Fruit fly (Drosophila melanogaster) whole organism, embryonic: ENCODE results near the gene CSN1b.
A peak's percentile ranks its signal among the peaks of the same experiment; 100 is the strongest.

Experiments
- Atf3 ChIP-seq: fragments of 200-800 bp; sonication (Bioruptor generic); optimal IDR thresholded peaks from 3 replicates; lab custom pipeline; 2016; ENCODE audit warnings: missing biosample characterization, missing genetic modification characterization
- B-H1 ChIP-seq: fragments of 200-800 bp; sonication (Bioruptor generic); IDR thresholded peaks from 3 replicates; pipeline ENCODE4 v1.3.6; 2022; ENCODE audit warnings: missing biosample characterization, missing genetic modification characterization
- CG11695 ChIP-seq: fragments of 200-800 bp; sonication (Bioruptor generic); IDR thresholded peaks from 3 replicates; pipeline ENCODE4 v1.3.6; 2022; ENCODE audit warnings: missing biosample characterization, missing genetic modification characterization
- CG14667 ChIP-seq: fragments of 200-800 bp; sonication (Bioruptor generic); IDR thresholded peaks from 2 replicates; pipeline ENCODE4 v1.3.6; 2022; ENCODE audit warnings: missing biosample characterization, missing genetic modification characterization
- CG15601 ChIP-seq: fragments of 200-800 bp; sonication (Bioruptor generic); optimal IDR thresholded peaks from 3 replicates; lab custom pipeline; 2019; ENCODE audit warnings: missing biosample characterization, mild to moderate bottlenecking, missing genetic modification characterization, moderate library complexity
- CG17359 ChIP-seq: fragments of 200-800 bp; sonication (Bioruptor generic); optimal IDR thresholded peaks from 3 replicates; lab custom pipeline; 2018; ENCODE audit warnings: missing biosample characterization, mild to moderate bottlenecking, missing genetic modification characterization, moderate library complexity
- CG2116 ChIP-seq: fragments of 200-800 bp; sonication (Bioruptor generic); optimal IDR thresholded peaks from 3 replicates; lab custom pipeline; 2018; ENCODE audit warnings: missing biosample characterization, mild to moderate bottlenecking, missing genetic modification characterization
- CG2199 ChIP-seq: fragments of 200-800 bp; sonication (Bioruptor generic); IDR thresholded peaks from 3 replicates; pipeline ENCODE4 v1.3.6; 2022; ENCODE audit warnings: missing biosample characterization, missing genetic modification characterization
- CG2712 ChIP-seq: fragments of 200-800 bp; optimal IDR thresholded peaks from 3 replicates; lab custom pipeline; 2019; ENCODE audit warnings: missing biosample characterization, mild to moderate bottlenecking, missing genetic modification characterization, moderate library complexity
- CG30020 ChIP-seq: fragments of 200-800 bp; optimal IDR thresholded peaks from 2 replicates; lab custom pipeline; 2019; ENCODE audit warnings: missing biosample characterization, mild to moderate bottlenecking, missing genetic modification characterization, moderate library complexity
- CG3281 ChIP-seq: fragments of 200-800 bp; sonication (Bioruptor generic); optimal IDR thresholded peaks from 3 replicates; lab custom pipeline; 2017; ENCODE audit warnings: missing biosample characterization, mild to moderate bottlenecking, missing genetic modification characterization
- CG3995 ChIP-seq: fragments of 200-800 bp; sonication (Bioruptor generic); optimal IDR thresholded peaks from 3 replicates; lab custom pipeline; 2016; ENCODE audit warnings: missing biosample characterization, missing genetic modification characterization
- CG4854 ChIP-seq: fragments of 200-800 bp; sonication (Bioruptor generic); optimal IDR thresholded peaks from 2 replicates; lab custom pipeline; 2016; ENCODE audit warnings: missing biosample characterization, missing genetic modification characterization, inconsistent platforms
- CG8359 ChIP-seq: fragments of 200-800 bp; sonication (Bioruptor generic); optimal IDR thresholded peaks from 2 replicates; lab custom pipeline; 2017; ENCODE audit warnings: missing biosample characterization, mild to moderate bottlenecking, missing genetic modification characterization, borderline replicate concordance
- CG9932 ChIP-seq: fragments of 200-800 bp; sonication (Bioruptor generic); IDR thresholded peaks from 2 replicates; pipeline ENCODE4 v1.3.6; 2022; ENCODE audit warnings: missing biosample characterization, missing genetic modification characterization
- D19A ChIP-seq: fragments of 200-800 bp; optimal IDR thresholded peaks from 3 replicates; lab custom pipeline; 2019; ENCODE audit warnings: missing biosample characterization, mild to moderate bottlenecking, missing genetic modification characterization, moderate library complexity
- D19B ChIP-seq: fragments of 200-800 bp; sonication (Bioruptor generic); optimal IDR thresholded peaks from 2 replicates; lab custom pipeline; 2017; ENCODE audit warnings: missing biosample characterization, mild to moderate bottlenecking, missing genetic modification characterization
- Dip2 ChIP-seq: fragments of 200-800 bp; sonication (Bioruptor generic); IDR thresholded peaks from 2 replicates; pipeline ENCODE4 v1.3.6; 2022; ENCODE audit warnings: missing biosample characterization, missing genetic modification characterization
- Dref ChIP-seq: fragments of 200-800 bp; sonication (Bioruptor generic); IDR thresholded peaks from 2 replicates; pipeline ENCODE4 v1.3.6; 2022; ENCODE audit warnings: missing biosample characterization, missing genetic modification characterization
- Elba2 ChIP-seq: fragments of 200-800 bp; sonication (Bioruptor generic); optimal IDR thresholded peaks from 3 replicates; lab custom pipeline; 2016; ENCODE audit warnings: missing biosample characterization, missing genetic modification characterization
- HmgZ ChIP-seq: fragments of 200-800 bp; sonication (Bioruptor generic); optimal IDR thresholded peaks from 2 replicates; lab custom pipeline; 2018; ENCODE audit warnings: missing biosample characterization, mild to moderate bottlenecking, missing genetic modification characterization
- Hr3 ChIP-seq: fragments of 200-800 bp; sonication (Bioruptor generic); optimal IDR thresholded peaks from 3 replicates; lab custom pipeline; 2016; ENCODE audit warnings: missing biosample characterization, missing genetic modification characterization
- Max ChIP-seq: fragments of 200-800 bp; sonication (Bioruptor generic); optimal IDR thresholded peaks from 2 replicates; lab custom pipeline; 2016; ENCODE audit warnings: missing biosample characterization, mild to moderate bottlenecking, missing genetic modification characterization
- NC2β ChIP-seq: fragments of 200-800 bp; sonication (Bioruptor generic); optimal IDR thresholded peaks from 2 replicates; lab custom pipeline; 2016; ENCODE audit warnings: missing biosample characterization, missing genetic modification characterization
- Neu2 ChIP-seq: fragments of 200-800 bp; sonication (Bioruptor generic); optimal IDR thresholded peaks from 3 replicates; lab custom pipeline; 2016; ENCODE audit warnings: missing biosample characterization, missing genetic modification characterization, borderline replicate concordance
- Nf-YB ChIP-seq: fragments of 200-800 bp; sonication (Bioruptor generic); optimal IDR thresholded peaks from 3 replicates; lab custom pipeline; 2019; ENCODE audit warnings: missing biosample characterization, mild to moderate bottlenecking, missing genetic modification characterization, moderate library complexity
- Optix ChIP-seq: fragments of 200-800 bp; sonication (Bioruptor generic); IDR thresholded peaks from 3 replicates; pipeline ENCODE4 v1.3.6; 2022; ENCODE audit warnings: missing biosample characterization, missing genetic modification characterization
- PHDP ChIP-seq: fragments of 200-800 bp; sonication (Bioruptor generic); optimal IDR thresholded peaks from 3 replicates; lab custom pipeline; 2018; ENCODE audit warnings: missing biosample characterization, mild to moderate bottlenecking, missing genetic modification characterization, moderate library complexity
- Spps ChIP-seq: fragments of 200-800 bp; sonication (Bioruptor generic); optimal IDR thresholded peaks from 2 replicates; lab custom pipeline; 2018; ENCODE audit warnings: missing biosample characterization, mild to moderate bottlenecking, missing genetic modification characterization
- Tbp ChIP-seq: fragments of >200 bp; optimal IDR thresholded peaks from 2 replicates; lab custom pipeline; 2018; ENCODE audit warnings: missing biosample characterization, missing genetic modification characterization
- ap ChIP-seq: fragments of 200-800 bp; sonication (Bioruptor generic); IDR thresholded peaks from 2 replicates; pipeline ENCODE4 v1.3.6; 2022; ENCODE audit warnings: missing biosample characterization, missing genetic modification characterization
- bab2 ChIP-seq: fragments of 200-800 bp; sonication (Bioruptor generic); optimal IDR thresholded peaks from 2 replicates; lab custom pipeline; 2016; ENCODE audit warnings: missing biosample characterization, missing genetic modification characterization
- btn ChIP-seq: fragments of 200-800 bp; sonication (Bioruptor generic); optimal IDR thresholded peaks from 2 replicates; lab custom pipeline; 2016; ENCODE audit warnings: missing biosample characterization, missing genetic modification characterization
- caup ChIP-seq: fragments of 200-800 bp; sonication (Bioruptor generic); optimal IDR thresholded peaks from 3 replicates; lab custom pipeline; 2017; ENCODE audit warnings: missing biosample characterization, mild to moderate bottlenecking, missing genetic modification characterization, moderate library complexity; ENCODE audit not compliant: severe bottlenecking
- dm ChIP-seq: fragments of 200-800 bp; sonication (Bioruptor generic); optimal IDR thresholded peaks from 3 replicates; lab custom pipeline; 2016; ENCODE audit warnings: missing biosample characterization, missing genetic modification characterization
- fd64A ChIP-seq: fragments of 200-800 bp; sonication (Bioruptor generic); optimal IDR thresholded peaks from 3 replicates; lab custom pipeline; 2018; ENCODE audit warnings: missing biosample characterization, mild to moderate bottlenecking, missing genetic modification characterization
- fd96Cb ChIP-seq: fragments of 200-800 bp; sonication (Bioruptor generic); optimal IDR thresholded peaks from 2 replicates; lab custom pipeline; 2018; ENCODE audit warnings: missing biosample characterization, mild to moderate bottlenecking, missing genetic modification characterization, moderate library complexity
- gro ChIP-seq: fragments of 200-800 bp; sonication (Bioruptor generic); optimal IDR thresholded peaks from 2 replicates; lab custom pipeline; 2016; ENCODE audit warnings: missing biosample characterization, missing genetic modification characterization
- ken ChIP-seq: fragments of 200-800 bp; sonication (Bioruptor generic); IDR thresholded peaks from 3 replicates; pipeline ENCODE4 v1.3.6; 2022; ENCODE audit warnings: missing biosample characterization, missing genetic modification characterization
- lola ChIP-seq, 3 experiments: fragments of >200 bp in 2 of 3; fragments of 200-800 bp in 1 of 3; sonication (Bioruptor generic) in 1 of 3; optimal IDR thresholded peaks; 2 replicates each; lab custom pipeline; 2017 to 2019; ENCODE audit warnings: missing biosample characterization in 3 of 3, missing genetic modification characterization in 3 of 3, mild to moderate bottlenecking in 1 of 3, moderate library complexity in 1 of 3
- pum ChIP-seq: fragments of 200-800 bp; sonication (Bioruptor generic); optimal IDR thresholded peaks from 2 replicates; lab custom pipeline; 2016; ENCODE audit warnings: missing biosample characterization, missing genetic modification characterization
- scrt ChIP-seq: fragments of 200-800 bp; sonication (Bioruptor generic); optimal IDR thresholded peaks from 2 replicates; lab custom pipeline; 2018; ENCODE audit warnings: missing biosample characterization, mild to moderate bottlenecking, missing genetic modification characterization, moderate library complexity
- tna ChIP-seq: fragments of 200-800 bp; sonication (Bioruptor generic); IDR thresholded peaks from 2 replicates; pipeline ENCODE4 v1.3.6; 2022; ENCODE audit warnings: missing biosample characterization, missing genetic modification characterization; ENCODE audit not compliant: partially characterized antibody
- ttk ChIP-seq: fragments of 200-800 bp; sonication (Bioruptor generic); IDR thresholded peaks from 2 replicates; pipeline ENCODE4 v2.1.2; 2022; ENCODE audit warnings: missing biosample characterization, missing genetic modification characterization
- twi ChIP-seq: fragments of 200-800 bp; optimal IDR thresholded peaks from 2 replicates; lab custom pipeline; 2019; ENCODE audit warnings: missing biosample characterization, mild to moderate bottlenecking, missing genetic modification characterization, moderate library complexity
- vvl ChIP-seq: fragments of 200-800 bp; sonication (Bioruptor generic); IDR thresholded peaks from 2 replicates; pipeline ENCODE4 v1.3.6; 2022; ENCODE audit warnings: missing biosample characterization, missing genetic modification characterization
- wdn ChIP-seq: fragments of 200-800 bp; sonication (Bioruptor generic); IDR thresholded peaks from 2 replicates; pipeline ENCODE4 v1.3.6; 2022; ENCODE audit warnings: missing biosample characterization, missing genetic modification characterization
- wek ChIP-seq: fragments of 200-800 bp; sonication (Bioruptor generic); optimal IDR thresholded peaks from 3 replicates; lab custom pipeline; 2018; ENCODE audit warnings: missing biosample characterization, mild to moderate bottlenecking, missing genetic modification characterization, moderate library complexity

CSN1b gene

dm6 chr3L:18890283-18891175 lies 14.2 kb downstream of the CSN1b start, which contains the start of gene CG3961 (continued):
- TF ChIP-seq D19A (peak; percentile 97), tna (GFP tag; lab: Robert Waterston, UW) (no peak), Optix (GFP tag; lab: Robert Waterston, UW) (no peak), CG8359 (GFP tag; lab: Kevin White, UChicago) (peak; percentile 93), CG17359 (tag; lab: Kevin White, UChicago) (peak; percentile 97), Dref (no peak), bab2 (GFP tag; lab: Kevin White, UChicago) (peak; percentile 93), fd96Cb (peak; percentile 98), wdn (GFP tag; lab: Robert Waterston, UW) (peak; percentile 80), CG11695 (GFP tag; lab: Robert Waterston, UW) (peak; percentile 97), lola (GFP tag; optimal IDR thresholded peaks at IDR 0.05; lab: Kevin White, UChicago) (peak in 1 of 3 experiments; percentile 100), dm (peak; percentile 85), CG4854 (GFP tag; lab: Kevin White, UChicago) (peak; percentile 84), caup (peak; percentile 94), Nf-YB (peak; percentile 89), Hr3 (peak; percentile 98), Atf3 (GFP tag; lab: Kevin White, UChicago) (peak; percentile 88), ken (GFP tag; lab: Robert Waterston, UW) (peak; percentile 80; the same call in 2 of the 3 replicates), btn (peak; percentile 49), D19B (peak; percentile 84), Neu2 (GFP tag; lab: Kevin White, UChicago) (no peak), CG15601 (tag; lab: Kevin White, UChicago) (peak; percentile 98), CG9932 (peak; percentile 72), wek (GFP tag; lab: Kevin White, UChicago) (peak; percentile 67), ttk (GFP tag; lab: Robert Waterston, UW) (peak; percentile 94), gro (GFP tag; lab: Kevin White, UChicago) (no peak), fd64A (GFP tag; lab: Kevin White, UChicago) (peak; percentile 90), twi (tag; lab: Kevin White, UChicago) (peak; percentile 96), Elba2 (no peak), CG2116 (GFP tag; lab: Kevin White, UChicago) (peak; percentile 90), vvl (GFP tag; lab: Robert Waterston, UW) (peak; percentile 94), Tbp (GFP tag; lab: Kevin White, UChicago) (no peak), CG2199 (GFP tag; lab: Robert Waterston, UW) (0 out of 3 replicates have a peak, but pooled peaks have one; percentile 8), Spps (tag; lab: Kevin White, UChicago) (peak; percentile 98), CG3995 (GFP tag; lab: Kevin White, UChicago) (peak; percentile 36), pum (peak; percentile 87), B-H1 (GFP tag; lab: Robert Waterston, UW) (peak; percentile 83; the same call in 2 of the 3 replicates), CG3281 (GFP tag; lab: Kevin White, UChicago) (peak; percentile 95), CG2712 (tag; lab: Kevin White, UChicago) (peak; percentile 99), CG14667 (peak; percentile 86; the same call in 1 of the 2 replicates), PHDP (peak; percentile 97), CG30020 (tag; lab: Kevin White, UChicago) (peak; percentile 90), ap (GFP tag; lab: Robert Waterston, UW) (peak; percentile 83), Dip2 (GFP tag; lab: Robert Waterston, UW) (no peak; the same call in 1 of the 2 replicates), HmgZ (tag; lab: Kevin White, UChicago) (peak; percentile 95), NC2β (GFP tag; lab: Kevin White, UChicago) (peak; percentile 89), scrt (GFP tag; lab: Kevin White, UChicago) (peak; percentile 91), Max (peak; percentile 96)
